Fruit fly (Drosophila melanogaster) whole organism, embryonic: ENCODE data around the gene CG7766.

Source experiments
- BEAF-32 ChIP-seq: fragments of 200-800 bp; sonication (Bioruptor generic); optimal IDR thresholded peaks from 3 replicates; lab custom pipeline; 2017; ENCODE audit warnings: missing biosample characterization, missing genetic modification characterization, mild to moderate bottlenecking, moderate library complexity, missing genetic modification reagents
- BtbVII ChIP-seq: fragments of 200-800 bp; sonication (Bioruptor generic); optimal IDR thresholded peaks from 3 replicates; lab custom pipeline; 2017; ENCODE audit warnings: missing biosample characterization, mild to moderate bottlenecking, missing genetic modification characterization
- CG10543 ChIP-seq: fragments of 200-800 bp; sonication (Bioruptor generic); optimal IDR thresholded peaks from 3 replicates; lab custom pipeline; 2017; ENCODE audit warnings: missing biosample characterization, mild to moderate bottlenecking, missing genetic modification characterization, moderate library complexity
- CG10959 ChIP-seq: fragments of 200-800 bp; sonication (Bioruptor generic); IDR thresholded peaks from 2 replicates; pipeline ENCODE4 v1.3.6; 2022; ENCODE audit warnings: missing biosample characterization, missing genetic modification characterization
- CG11723 ChIP-seq: fragments of 200-800 bp; sonication (Bioruptor generic); optimal IDR thresholded peaks from 2 replicates; lab custom pipeline; 2017; ENCODE audit warnings: missing biosample characterization, mild to moderate bottlenecking, missing genetic modification characterization
- CG12155 ChIP-seq: fragments of 200-800 bp; sonication (Bioruptor generic); optimal IDR thresholded peaks from 3 replicates; lab custom pipeline; 2016; ENCODE audit warnings: missing biosample characterization, missing genetic modification characterization
- CG12769 ChIP-seq: fragments of 200-800 bp; sonication (Bioruptor generic); optimal IDR thresholded peaks from 2 replicates; lab custom pipeline; 2019; ENCODE audit warnings: missing biosample characterization, mild to moderate bottlenecking, missing genetic modification characterization, moderate library complexity
- CG14860 ChIP-seq: fragments of 200-800 bp; sonication (Bioruptor generic); IDR thresholded peaks from 3 replicates; pipeline ENCODE4 v1.3.6; 2022; ENCODE audit warnings: missing biosample characterization, missing genetic modification characterization; ENCODE audit not compliant: partially characterized antibody
- CG15269 ChIP-seq: fragments of 200-800 bp; sonication (Bioruptor generic); optimal IDR thresholded peaks from 2 replicates; lab custom pipeline; 2018; ENCODE audit warnings: missing biosample characterization, mild to moderate bottlenecking, missing genetic modification characterization, moderate library complexity
- CG18599 ChIP-seq: fragments of 200-800 bp; sonication (Bioruptor generic); optimal IDR thresholded peaks from 3 replicates; lab custom pipeline; 2017; ENCODE audit warnings: missing biosample characterization, missing genetic modification characterization, mild to moderate bottlenecking, moderate library complexity, missing genetic modification reagents
- CG18619 ChIP-seq: fragments of 200-800 bp; sonication (Bioruptor generic); optimal IDR thresholded peaks from 3 replicates; lab custom pipeline; 2017; ENCODE audit warnings: missing biosample characterization, mild to moderate bottlenecking, missing genetic modification characterization
- CG2202 ChIP-seq: fragments of 200-800 bp; sonication (Bioruptor generic); optimal IDR thresholded peaks from 2 replicates; lab custom pipeline; 2018; ENCODE audit warnings: missing biosample characterization, mild to moderate bottlenecking, missing genetic modification characterization
- CG2678 ChIP-seq: fragments of 200-800 bp; sonication (Bioruptor generic); optimal IDR thresholded peaks from 3 replicates; lab custom pipeline; 2019; ENCODE audit warnings: missing biosample characterization, mild to moderate bottlenecking, missing genetic modification characterization, moderate library complexity
- CG31441 ChIP-seq: fragments of 200-800 bp; sonication (Bioruptor generic); IDR thresholded peaks from 2 replicates; pipeline ENCODE4 v1.3.6; 2022; ENCODE audit warnings: missing biosample characterization, missing genetic modification characterization
- CG32767 ChIP-seq: fragments of 200-800 bp; sonication (Bioruptor generic); IDR thresholded peaks from 2 replicates; pipeline ENCODE4 v1.3.6; 2022; ENCODE audit warnings: missing biosample characterization, missing genetic modification characterization
- CG4328 ChIP-seq: fragments of 200-800 bp; sonication (Bioruptor generic); optimal IDR thresholded peaks from 3 replicates; lab custom pipeline; 2017; ENCODE audit warnings: missing biosample characterization, missing genetic modification reagents, missing genetic modification characterization
- CG4820 ChIP-seq: fragments of 200-800 bp; sonication (Bioruptor generic); optimal IDR thresholded peaks from 3 replicates; lab custom pipeline; 2016; ENCODE audit warnings: missing biosample characterization, missing genetic modification characterization
- CG8089 ChIP-seq: fragments of 200-800 bp; sonication (Bioruptor generic); optimal IDR thresholded peaks from 3 replicates; lab custom pipeline; 2016; ENCODE audit warnings: missing biosample characterization, missing genetic modification characterization
- CG8478 ChIP-seq: fragments of >200 bp; optimal IDR thresholded peaks from 2 replicates; lab custom pipeline; 2018
- CG9876 ChIP-seq: fragments of 200-800 bp; sonication (Bioruptor generic); optimal IDR thresholded peaks from 2 replicates; lab custom pipeline; 2016; ENCODE audit warnings: missing biosample characterization, missing genetic modification characterization
- CTCF ChIP-seq: fragments of 200-800 bp; sonication (Bioruptor generic); optimal IDR thresholded peaks from 2 replicates; lab custom pipeline; 2017; ENCODE audit warnings: missing biosample characterization, mild to moderate bottlenecking, missing genetic modification characterization, moderate library complexity
- D ChIP-seq, 2 experiments: fragments of 200-800 bp in 1 of 2; fragments of >200 bp in 1 of 2; sonication (Bioruptor generic) in 1 of 2; optimal IDR thresholded peaks; 2 replicates in 1 of 2; 3 replicates in 1 of 2; lab custom pipeline; 2017; ENCODE audit warnings: mild to moderate bottlenecking in 1 of 2, missing biosample characterization in 1 of 2, missing genetic modification characterization in 1 of 2, missing genetic modification reagents in 1 of 2
- D19A ChIP-seq: fragments of 200-800 bp; optimal IDR thresholded peaks from 3 replicates; lab custom pipeline; 2019; ENCODE audit warnings: missing biosample characterization, mild to moderate bottlenecking, missing genetic modification characterization, moderate library complexity
- Dip2 ChIP-seq: fragments of 200-800 bp; sonication (Bioruptor generic); IDR thresholded peaks from 2 replicates; pipeline ENCODE4 v1.3.6; 2022; ENCODE audit warnings: missing biosample characterization, missing genetic modification characterization
- Fer1 ChIP-seq: fragments of 200-800 bp; sonication (Bioruptor generic); optimal IDR thresholded peaks from 2 replicates; lab custom pipeline; 2017; ENCODE audit warnings: missing biosample characterization, mild to moderate bottlenecking, missing genetic modification characterization
- Fer2 ChIP-seq: fragments of 200-800 bp; sonication (Bioruptor generic); optimal IDR thresholded peaks from 2 replicates; lab custom pipeline; 2018; ENCODE audit warnings: missing biosample characterization, mild to moderate bottlenecking, missing genetic modification characterization, moderate library complexity
- Fer3 ChIP-seq: fragments of 200-800 bp; sonication (Bioruptor generic); optimal IDR thresholded peaks from 2 replicates; lab custom pipeline; 2018; ENCODE audit warnings: missing biosample characterization, mild to moderate bottlenecking, missing genetic modification characterization, moderate library complexity
- MESR4 ChIP-seq: fragments of 200-800 bp; sonication (Bioruptor generic); optimal IDR thresholded peaks from 2 replicates; lab custom pipeline; 2018; ENCODE audit warnings: missing biosample characterization, mild to moderate bottlenecking, missing genetic modification characterization, moderate library complexity
- Nf-YB ChIP-seq: fragments of 200-800 bp; sonication (Bioruptor generic); optimal IDR thresholded peaks from 3 replicates; lab custom pipeline; 2019; ENCODE audit warnings: missing biosample characterization, mild to moderate bottlenecking, missing genetic modification characterization, moderate library complexity
- Pdp1 ChIP-seq, 2 experiments: fragments of 200-800 bp; sonication (Bioruptor generic); optimal IDR thresholded peaks; 3 replicates each; lab custom pipeline; 2016; ENCODE audit warnings: missing biosample characterization in 2 of 2, missing genetic modification characterization in 2 of 2, mild to moderate bottlenecking in 1 of 2, moderate library complexity in 1 of 2
- Rx ChIP-seq: fragments of 200-800 bp; sonication (Bioruptor generic); IDR thresholded peaks from 2 replicates; pipeline ENCODE4 v1.3.6; 2022; ENCODE audit warnings: missing biosample characterization, missing genetic modification characterization
- Ssrp ChIP-seq: fragments of 200-800 bp; sonication (Bioruptor generic); optimal IDR thresholded peaks from 2 replicates; lab custom pipeline; 2018; ENCODE audit warnings: missing biosample characterization, mild to moderate bottlenecking, missing genetic modification characterization, moderate library complexity
- Stat92E ChIP-seq, 3 experiments: fragments of >200 bp in 2 of 3; fragments of 200-800 bp in 1 of 3; sonication (Bioruptor generic) in 1 of 3; optimal IDR thresholded peaks; 2 replicates each; lab custom pipeline; 2017 to 2019; ENCODE audit warnings: missing biosample characterization in 3 of 3, missing genetic modification characterization in 3 of 3, mild to moderate bottlenecking in 1 of 3, moderate library complexity in 1 of 3
- Tbp ChIP-seq: fragments of >200 bp; optimal IDR thresholded peaks from 2 replicates; lab custom pipeline; 2018; ENCODE audit warnings: missing biosample characterization, missing genetic modification characterization
- Usf ChIP-seq: fragments of 200-800 bp; sonication (Bioruptor generic); optimal IDR thresholded peaks from 2 replicates; lab custom pipeline; 2017; ENCODE audit warnings: missing genotype, missing biosample characterization, missing genetic modification characterization
- Xbp1 ChIP-seq: fragments of 200-800 bp; sonication (Bioruptor generic); optimal IDR thresholded peaks from 3 replicates; lab custom pipeline; 2016; ENCODE audit warnings: missing biosample characterization, mild to moderate bottlenecking, missing genetic modification characterization
- abd-A ChIP-seq: fragments of 200-800 bp; sonication (Bioruptor generic); optimal IDR thresholded peaks from 3 replicates; lab custom pipeline; 2019; ENCODE audit warnings: missing biosample characterization, mild to moderate bottlenecking, missing genetic modification characterization, moderate library complexity
- bowl ChIP-seq: fragments of 200-800 bp; sonication (Bioruptor generic); IDR thresholded peaks from 2 replicates; pipeline ENCODE4 v1.3.6; 2022; ENCODE audit warnings: missing biosample characterization, missing genetic modification characterization
- cad ChIP-seq: fragments of >200 bp; optimal IDR thresholded peaks from 2 replicates; lab custom pipeline; 2017; ENCODE audit warnings: missing biosample characterization, missing genetic modification characterization
- dati ChIP-seq: fragments of 200-800 bp; sonication (Bioruptor generic); IDR thresholded peaks from 2 replicates; pipeline ENCODE4 v1.3.6; 2022; ENCODE audit warnings: missing biosample characterization, missing genetic modification characterization
- jigr1 ChIP-seq: fragments of 200-800 bp; sonication (Bioruptor generic); IDR thresholded peaks from 3 replicates; pipeline ENCODE4 v1.3.6; 2022; ENCODE audit warnings: missing biosample characterization, missing genetic modification characterization
- jumu ChIP-seq: fragments of 200-800 bp; sonication (Bioruptor generic); optimal IDR thresholded peaks from 3 replicates; lab custom pipeline; 2016; ENCODE audit warnings: missing biosample characterization, missing genetic modification characterization
- klu ChIP-seq: fragments of 200-800 bp; sonication (Bioruptor generic); IDR thresholded peaks from 2 replicates; pipeline ENCODE4 v1.3.6; 2022; ENCODE audit warnings: missing biosample characterization, missing genetic modification characterization
- luna ChIP-seq: fragments of 200-800 bp; sonication (Bioruptor generic); optimal IDR thresholded peaks from 2 replicates; lab custom pipeline; 2016; ENCODE audit warnings: missing biosample characterization, missing genetic modification characterization
- pnt ChIP-seq: fragments of 200-800 bp; sonication (Bioruptor generic); optimal IDR thresholded peaks from 3 replicates; lab custom pipeline; 2016; ENCODE audit warnings: missing biosample characterization, missing genetic modification characterization
- pzg ChIP-seq: fragments of 200-800 bp; sonication (Bioruptor generic); optimal IDR thresholded peaks from 3 replicates; lab custom pipeline; 2018; ENCODE audit warnings: missing biosample characterization, mild to moderate bottlenecking, missing genetic modification characterization, moderate library complexity
- repo ChIP-seq: fragments of 200-800 bp; sonication (Bioruptor generic); optimal IDR thresholded peaks from 2 replicates; lab custom pipeline; 2016; ENCODE audit warnings: missing biosample characterization, missing genetic modification characterization
- row ChIP-seq: fragments of 200-800 bp; sonication (Bioruptor generic); IDR thresholded peaks from 3 replicates; pipeline ENCODE4 v1.3.6; 2022; ENCODE audit warnings: missing biosample characterization, missing genetic modification characterization
- scrt ChIP-seq: fragments of 200-800 bp; sonication (Bioruptor generic); optimal IDR thresholded peaks from 2 replicates; lab custom pipeline; 2018; ENCODE audit warnings: missing biosample characterization, mild to moderate bottlenecking, missing genetic modification characterization, moderate library complexity
- sd ChIP-seq: fragments of 200-800 bp; sonication (Bioruptor generic); optimal IDR thresholded peaks from 3 replicates; lab custom pipeline; 2018; ENCODE audit warnings: missing biosample characterization, mild to moderate bottlenecking, missing genetic modification characterization, moderate library complexity
- ttk ChIP-seq: fragments of 200-800 bp; sonication (Bioruptor generic); IDR thresholded peaks from 2 replicates; pipeline ENCODE4 v2.1.2; 2022; ENCODE audit warnings: missing biosample characterization, missing genetic modification characterization
- zen ChIP-seq: fragments of 200-800 bp; sonication (Bioruptor generic); optimal IDR thresholded peaks from 3 replicates; lab custom pipeline; 2018; ENCODE audit warnings: missing biosample characterization, mild to moderate bottlenecking, missing genetic modification characterization, moderate library complexity

CG7766 gene

dm6 chrX:9122492-9122891 lies 19.0 kb upstream of the CG7766 start (continued):
- TF ChIP-seq D (optimal IDR thresholded peaks at IDR 0.05; lab: Kevin White, UChicago) (no peak), D (GFP tag; optimal IDR thresholded peaks at IDR 0.05; lab: Kevin White, UChicago) (no peak), CG32767 (GFP tag; lab: Robert Waterston, UW) (no peak), CG2678 (no peak), Rx (GFP tag; lab: Robert Waterston, UW) (no peak), Ssrp (no peak), CG8478 (lab: Kevin White, UChicago) (no peak), CG31441 (GFP tag; lab: Robert Waterston, UW) (no peak), Fer2 (tag; lab: Kevin White, UChicago) (no peak), CG4328 (GFP tag; lab: Kevin White, UChicago) (no peak), luna (no peak), Fer1 (no peak), D19A (no peak), row (peak; percentile 22; the same call in 2 of the 3 replicates), CG11723 (no peak), CG8089 (GFP tag; lab: Kevin White, UChicago) (no peak), CG9876 (GFP tag; lab: Kevin White, UChicago) (no peak), Nf-YB (GFP tag; lab: Kevin White, UChicago) (peak; percentile 15), BtbVII (GFP tag; lab: Kevin White, UChicago) (no peak), scrt (GFP tag; lab: Kevin White, UChicago) (no peak), BEAF-32 (no peak), CG4820 (GFP tag; lab: Kevin White, UChicago) (no peak), Stat92E (GFP tag; optimal IDR thresholded peaks at IDR 0.05; lab: Kevin White, UChicago) (no peak), CG14860 (GFP tag; lab: Robert Waterston, UW) (no peak), cad (GFP tag; lab: Kevin White, UChicago) (no peak), CG18599 (GFP tag; lab: Kevin White, UChicago) (peak; percentile 14), Fer3 (tag; lab: Kevin White, UChicago) (no peak), dati (GFP tag; lab: Robert Waterston, UW) (no peak), Dip2 (no peak), CTCF (GFP tag; lab: Kevin White, UChicago) (no peak), ttk (no peak), MESR4 (GFP tag; lab: Kevin White, UChicago) (no peak), zen (tag; lab: Kevin White, UChicago) (no peak), CG18619 (no peak), klu (GFP tag; lab: Robert Waterston, UW) (0 out of 2 replicates have a peak, but pooled peaks have one; percentile 8), Tbp (GFP tag; lab: Kevin White, UChicago) (no peak), CG10543 (peak; percentile 16), bowl (no peak), CG10959 (GFP tag; lab: Robert Waterston, UW) (no peak), Xbp1 (GFP tag; lab: Kevin White, UChicago) (no peak), Usf (GFP tag; lab: Kevin White, UChicago) (no peak), jigr1 (GFP tag; lab: Robert Waterston, UW) (no peak), pzg (GFP tag; lab: Kevin White, UChicago) (no peak), CG12155 (no peak), repo (GFP tag; lab: Kevin White, UChicago) (no peak), Pdp1 (GFP tag; optimal IDR thresholded peaks at IDR 0.05; lab: Kevin White, UChicago) (peak in 1 of 2 experiments; percentile 12), sd (tag; lab: Kevin White, UChicago) (peak; percentile 15), abd-A (tag; lab: Kevin White, UChicago) (peak; percentile 67), jumu (GFP tag; lab: Kevin White, UChicago) (no peak), CG12769 (tag; lab: Kevin White, UChicago) (peak; percentile 51), CG15269 (tag; lab: Kevin White, UChicago) (no peak), CG2202 (tag; lab: Kevin White, UChicago) (no peak), pnt (GFP tag; lab: Kevin White, UChicago) (no peak)
